Worm (Caenorhabditis elegans): ENCODE measurements around the gene srx-60.

ce11 chrV:7417018-7417716, 16.5 kb downstream of the srx-60 start, which contains the start of gene srw-67:
- TF ChIP-seq dao-5 (tag; optimal IDR thresholded peaks at IDR 0.05) (no peak), him-1 (tag; optimal IDR thresholded peaks at IDR 0.05) (no peak), W03F9.2 (tag; optimal IDR thresholded peaks at IDR 0.05) (no peak)
